Worm (Caenorhabditis elegans) whole organism, late embryonic: ENCODE measurements around the gene R11D1.2.

Experiments used
- C38D4.7 ChIP-seq: fragments of 200-800 bp; sonication (Bioruptor generic); optimal IDR thresholded peaks from 2 replicates; lab custom pipeline; 2018; ENCODE audit warnings: mild to moderate bottlenecking, missing genetic modification characterization, moderate library complexity, missing compliant biosample characterization
- K02D7.2 ChIP-seq: sonication (generic microtip); optimal IDR thresholded peaks from 2 replicates; lab custom pipeline; 2017; ENCODE audit warnings: mild to moderate bottlenecking, missing genetic modification characterization, missing compliant biosample characterization
- K09A11.1 ChIP-seq: sonication (generic microtip); optimal IDR thresholded peaks from 2 replicates; lab custom pipeline; 2017; ENCODE audit warnings: antibody characterized with exemption, mild to moderate bottlenecking, missing genetic modification characterization, missing compliant biosample characterization; ENCODE audit not compliant: insufficient read depth
- Y22D7AL.16 ChIP-seq: sonication (generic microtip); optimal IDR thresholded peaks from 2 replicates; lab custom pipeline; 2016; ENCODE audit warnings: missing genetic modification characterization, missing compliant biosample characterization
- ahr-1 ChIP-seq: sonication (generic microtip); optimal IDR thresholded peaks from 2 replicates; lab custom pipeline; 2016; ENCODE audit warnings: missing genetic modification characterization, missing compliant biosample characterization
- ceh-18 ChIP-seq: sonication (generic microtip); optimal IDR thresholded peaks from 2 replicates; lab custom pipeline; 2016; ENCODE audit warnings: missing genetic modification characterization, missing compliant biosample characterization
- ceh-19 ChIP-seq: fragments of 200-800 bp; sonication (Bioruptor generic); optimal IDR thresholded peaks from 2 replicates; lab custom pipeline; 2018; ENCODE audit warnings: mild to moderate bottlenecking, missing genetic modification characterization, missing compliant biosample characterization
- ceh-31 ChIP-seq: sonication (generic microtip); optimal IDR thresholded peaks from 2 replicates; lab custom pipeline; 2016; ENCODE audit warnings: missing genetic modification characterization, missing compliant biosample characterization
- ceh-45 ChIP-seq: fragments of 200-800 bp; sonication (Bioruptor generic); IDR thresholded peaks from 2 replicates; pipeline ENCODE4 v1.3.6; 2022; ENCODE audit warnings: missing genetic modification reagents, missing genetic modification characterization, missing compliant biosample characterization
- ceh-48 ChIP-seq: sonication (generic microtip); optimal IDR thresholded peaks from 2 replicates; lab custom pipeline; 2016; ENCODE audit warnings: missing genetic modification characterization, inconsistent platforms, missing compliant biosample characterization
- ceh-9 ChIP-seq: sonication (generic microtip); optimal IDR thresholded peaks from 2 replicates; lab custom pipeline; 2016; ENCODE audit warnings: mild to moderate bottlenecking, missing genetic modification characterization, inconsistent platforms, missing compliant biosample characterization
- ets-4 ChIP-seq: sonication (generic microtip); optimal IDR thresholded peaks from 2 replicates; lab custom pipeline; 2016; ENCODE audit warnings: missing genetic modification characterization, missing compliant biosample characterization
- fax-1 ChIP-seq: sonication (generic microtip); optimal IDR thresholded peaks from 2 replicates; lab custom pipeline; 2016; ENCODE audit warnings: missing genotype, missing genetic modification characterization, missing compliant biosample characterization
- fkh-6 ChIP-seq: sonication (generic microtip); optimal IDR thresholded peaks from 2 replicates; lab custom pipeline; 2016; ENCODE audit warnings: missing genetic modification characterization, missing compliant biosample characterization
- gmeb-2 ChIP-seq: sonication (generic microtip); optimal IDR thresholded peaks from 2 replicates; lab custom pipeline; 2016; ENCODE audit warnings: missing genetic modification characterization, inconsistent platforms, missing compliant biosample characterization
- hlh-13 ChIP-seq: fragments of 200-800 bp; sonication (Bioruptor generic); optimal IDR thresholded peaks from 2 replicates; lab custom pipeline; 2018; ENCODE audit warnings: mild to moderate bottlenecking, missing genetic modification characterization, missing compliant biosample characterization
- hlh-15 ChIP-seq: sonication (generic microtip); optimal IDR thresholded peaks from 2 replicates; lab custom pipeline; 2016; ENCODE audit warnings: missing genetic modification characterization, missing compliant biosample characterization
- hlh-30 ChIP-seq: sonication (generic microtip); optimal IDR thresholded peaks from 2 replicates; lab custom pipeline; 2017; ENCODE audit warnings: antibody characterized with exemption, missing genetic modification characterization, missing compliant biosample characterization; ENCODE audit not compliant: insufficient read depth
- mec-3 ChIP-seq: sonication (generic microtip); optimal IDR thresholded peaks from 2 replicates; lab custom pipeline; 2016; ENCODE audit warnings: borderline replicate concordance, missing genetic modification characterization, missing compliant biosample characterization
- nhr-232 ChIP-seq: sonication (generic microtip); optimal IDR thresholded peaks from 2 replicates; lab custom pipeline; 2016; ENCODE audit warnings: missing genetic modification characterization, missing compliant biosample characterization
- npax-4 ChIP-seq: sonication (generic microtip); optimal IDR thresholded peaks from 2 replicates; lab custom pipeline; 2016; ENCODE audit warnings: missing genetic modification characterization, missing compliant biosample characterization
- pat-9 ChIP-seq: fragments of 200-800 bp; sonication (Bioruptor generic); optimal IDR thresholded peaks from 2 replicates; lab custom pipeline; 2018; ENCODE audit warnings: mild to moderate bottlenecking, missing genetic modification characterization, moderate library complexity, missing compliant biosample characterization
- pax-1 ChIP-seq: fragments of 150-350 bp; optimal IDR thresholded peaks from 2 replicates; lab custom pipeline; 2014; ENCODE audit warnings: missing biosample characterization, missing genetic modification characterization
- pqm-1 ChIP-seq: sonication (generic microtip); optimal IDR thresholded peaks from 2 replicates; lab custom pipeline; 2016; ENCODE audit warnings: missing genetic modification characterization, missing compliant biosample characterization
- pros-1 ChIP-seq: fragments of 150-350 bp; optimal IDR thresholded peaks from 2 replicates; lab custom pipeline; 2014; ENCODE audit warnings: missing biosample characterization, missing genetic modification reagents, missing genetic modification characterization
- ref-2 ChIP-seq: sonication (generic microtip); optimal IDR thresholded peaks from 2 replicates; lab custom pipeline; 2016; ENCODE audit warnings: missing genetic modification characterization, missing compliant biosample characterization
- sox-4 ChIP-seq: sonication (generic microtip); optimal IDR thresholded peaks from 2 replicates; lab custom pipeline; 2017; ENCODE audit warnings: mild to moderate bottlenecking, missing genetic modification characterization, inconsistent platforms, missing compliant biosample characterization
- tbx-7 ChIP-seq: sonication (generic microtip); optimal IDR thresholded peaks from 2 replicates; lab custom pipeline; 2016; ENCODE audit warnings: missing genotype, missing genetic modification characterization, missing compliant biosample characterization
- ttx-3 ChIP-seq: sonication (generic microtip); optimal IDR thresholded peaks from 2 replicates; lab custom pipeline; 2016; ENCODE audit warnings: missing genetic modification reagents, missing genetic modification characterization, missing compliant biosample characterization
- unc-3 ChIP-seq, 2 experiments: fragments of 200-800 bp in 1 of 2; sonication (Bioruptor generic) in 1 of 2; sonication (generic microtip) in 1 of 2; conservative IDR thresholded peaks in 1 of 2; optimal IDR thresholded peaks in 1 of 2; 2 replicates each; pipeline versions ENCODE4 v1.3.6 to Lab custom; 2016 to 2022; ENCODE audit warnings: missing compliant biosample characterization in 2 of 2, missing genetic modification characterization in 2 of 2, missing genetic modification reagents in 1 of 2
- unc-42 ChIP-seq: sonication (generic microtip); optimal IDR thresholded peaks from 2 replicates; lab custom pipeline; 2016; ENCODE audit warnings: missing genotype, missing genetic modification characterization, missing compliant biosample characterization
- ztf-16 ChIP-seq: sonication (generic microtip); optimal IDR thresholded peaks from 2 replicates; lab custom pipeline; 2017; ENCODE audit warnings: missing genetic modification characterization, missing compliant biosample characterization

R11D1.2 gene

DNA sequence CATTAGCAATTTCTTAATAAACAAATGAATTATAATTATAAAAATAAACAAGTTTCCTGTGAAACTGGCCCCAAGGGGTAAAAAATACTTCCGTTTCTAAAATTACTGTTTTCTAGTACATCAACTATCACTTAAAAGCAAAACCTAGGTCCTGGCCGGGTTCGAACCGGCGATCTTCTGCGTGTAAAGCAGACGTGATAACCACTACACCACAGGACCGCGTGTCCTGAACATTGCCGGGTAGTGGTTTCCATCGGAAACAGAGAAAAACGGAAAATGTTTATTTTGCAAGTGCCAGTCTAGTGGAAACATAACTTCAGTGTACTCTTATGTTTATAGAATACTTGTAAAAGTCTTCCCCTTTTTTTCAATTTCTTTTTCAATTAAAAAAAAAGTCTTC, 25.2 kb upstream of the R11D1.2 start:
- no peak for TF ChIP-seq ttx-3 (tag; lab: Kevin White, UChicago)
- no peak for TF ChIP-seq ceh-31 (tag; lab: Kevin White, UChicago)
- TF ChIP-seq hlh-13 (GFP tag; lab: Kevin White, UChicago) = no peak
- no peak for TF ChIP-seq tbx-7 (tag; lab: Kevin White, UChicago)

DNA sequence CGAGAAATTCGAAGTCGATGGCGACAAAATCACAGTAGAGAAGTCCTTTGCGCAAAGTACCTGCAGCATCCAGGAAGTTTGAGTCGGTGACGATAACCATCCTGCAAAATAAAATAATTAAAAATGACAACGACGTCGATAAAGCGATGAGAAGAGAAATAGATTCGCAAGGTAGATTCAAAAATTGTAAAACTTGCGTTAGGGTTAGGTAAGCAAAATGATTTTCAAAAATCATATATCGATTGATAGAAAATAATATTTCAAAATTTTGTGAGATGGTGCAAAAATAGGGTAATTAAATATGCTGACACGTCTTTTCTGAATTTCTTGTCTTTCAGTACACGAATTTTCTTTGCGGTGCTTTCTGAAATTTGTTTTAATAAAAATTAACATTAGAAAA, 13.2 kb upstream of the R11D1.2 start, which contains the start of gene parn-1:
Gene parn-1, minus strand, starts transcription at position 101 of the 400 bp plus-strand sequence.
- TF ChIP-seq ceh-9 (tag; lab: Kevin White, UChicago) = no peak
- no peak for TF ChIP-seq ref-2

DNA sequence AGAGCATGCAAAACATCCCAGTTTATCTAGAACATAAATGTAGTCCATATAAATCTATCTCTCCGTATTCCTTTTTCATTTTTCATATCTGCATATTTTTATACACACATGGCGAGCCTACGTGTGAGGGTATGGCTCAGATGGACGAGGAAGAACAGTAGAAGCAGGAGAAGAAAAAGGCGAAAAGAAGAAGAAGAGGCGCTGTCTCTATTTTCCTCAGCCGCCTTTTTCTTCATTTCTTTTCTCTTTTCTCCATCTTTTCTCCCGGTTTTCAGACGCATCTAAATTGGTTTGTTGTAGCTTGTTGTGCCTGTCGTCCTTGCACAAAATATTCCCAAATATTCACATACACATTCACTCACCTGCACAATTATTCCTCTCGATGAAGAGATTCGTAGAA, 12.4 kb upstream of the R11D1.2 start, which contains the start of gene K10C8.4:
Gene K10C8.4, plus strand, starts transcription at position 301 of the 400 bp plus-strand sequence.
- TF ChIP-seq ceh-31 (tag; lab: Kevin White, UChicago) (no peak), ztf-16 (tag; lab: Kevin White, UChicago) (no peak), mec-3 (no peak), pros-1 (tag; lab: Kevin White, UChicago) (no peak), npax-4 (tag; lab: Kevin White, UChicago) (no peak), pqm-1 (tag; lab: Kevin White, UChicago) (no peak), pat-9 (tag; lab: Kevin White, UChicago) (no peak), C38D4.7 (no peak), fkh-6 (tag; lab: Kevin White, UChicago) (no peak), K02D7.2 (tag; lab: Kevin White, UChicago) (no peak), pax-1 (tag; lab: Kevin White, UChicago) (no peak), nhr-232 (no peak), ceh-45 (no peak), fax-1 (tag; lab: Kevin White, UChicago) (no peak)

DNA sequence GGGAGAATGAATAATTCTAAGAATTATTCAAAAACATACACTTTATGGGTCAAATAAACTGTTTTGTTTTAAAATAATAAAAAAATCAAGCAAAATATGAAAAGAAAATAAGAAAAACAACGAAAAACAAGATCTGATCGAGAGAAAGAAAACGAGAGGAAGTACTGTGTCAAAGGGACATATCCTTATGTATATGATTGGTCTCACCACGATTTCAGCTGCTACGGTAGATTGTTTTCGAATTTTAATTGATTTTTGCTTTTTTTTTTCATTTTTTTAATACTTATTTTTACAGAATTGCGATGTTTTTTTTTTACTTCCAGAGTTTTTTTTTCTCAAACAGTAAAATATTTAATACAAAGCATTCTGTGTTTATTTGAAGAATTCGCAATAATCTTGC, 11.6 kb upstream of the R11D1.2 start:
- TF ChIP-seq hlh-15 = no peak
- TF ChIP-seq unc-3 (GFP tag; conservative IDR thresholded peaks at IDR 0.05; lab: Robert Waterston, UW) = no peak
- TF ChIP-seq unc-3 (tag; optimal IDR thresholded peaks at IDR 0.05; lab: Kevin White, UChicago) = no peak
- no peak for TF ChIP-seq ceh-18 (tag; lab: Kevin White, UChicago)
- TF ChIP-seq K09A11.1 (tag; lab: Kevin White, UChicago) = no peak
- no peak for TF ChIP-seq Y22D7AL.16
- no peak for TF ChIP-seq ceh-48 (tag; lab: Kevin White, UChicago)
- TF ChIP-seq hlh-30 (tag; lab: Kevin White, UChicago) = no peak
- no peak for TF ChIP-seq ceh-45
- no peak for TF ChIP-seq ceh-19 (GFP tag; lab: Kevin White, UChicago)
- TF ChIP-seq gmeb-2 (tag; lab: Kevin White, UChicago) = no peak
- TF ChIP-seq pax-1 (tag; lab: Kevin White, UChicago) = no peak
- no peak for TF ChIP-seq ztf-16 (tag; lab: Kevin White, UChicago)
- TF ChIP-seq pat-9 (tag; lab: Kevin White, UChicago) = no peak

DNA sequence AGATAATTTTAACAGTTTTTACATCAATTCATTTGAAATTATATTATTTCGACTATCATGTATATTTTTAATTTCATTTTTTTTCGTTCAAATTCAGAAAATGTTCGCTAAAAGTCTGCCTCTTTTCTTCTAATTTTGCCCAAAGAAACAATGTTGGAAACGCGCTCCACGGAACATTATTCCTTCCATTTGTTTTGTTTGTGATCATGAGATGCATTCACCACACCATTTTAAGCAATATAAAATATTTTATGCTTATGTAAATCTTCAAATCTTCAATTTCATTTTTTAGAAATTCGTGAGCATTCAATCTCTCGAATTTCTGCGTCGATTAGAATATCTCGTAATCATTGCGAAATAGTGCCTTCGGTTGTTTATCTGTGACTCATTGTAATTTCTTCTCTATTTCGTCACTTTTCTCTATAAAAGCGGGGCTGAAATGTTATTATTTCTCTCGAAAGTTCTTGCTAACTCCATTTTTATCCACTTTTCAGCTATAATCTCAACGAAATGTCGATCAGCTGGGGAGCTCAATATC, 11.0 kb upstream of the R11D1.2 start, which contains the start of gene istr-1:
Gene istr-1, plus strand, starts transcription at position 495 of the 538 bp plus-strand sequence.
- TF ChIP-seq hlh-30 (tag; lab: Kevin White, UChicago) = peak; percentile 21
- TF ChIP-seq ceh-18 (tag; lab: Kevin White, UChicago) = no peak
- no peak for TF ChIP-seq ets-4
- no peak for TF ChIP-seq gmeb-2 (tag; lab: Kevin White, UChicago)
- TF ChIP-seq sox-4 = no peak
- no peak for TF ChIP-seq ahr-1 (tag; lab: Kevin White, UChicago)
- no peak for TF ChIP-seq mec-3
- no peak for TF ChIP-seq unc-42
